Worm (Caenorhabditis elegans): ENCODE results near the gene pir-1.

- TF ChIP-seq pqm-1 (tag; optimal IDR thresholded peaks at IDR 0.05) (no peak), nhr-23 (tag; optimal IDR thresholded peaks at IDR 0.05) (no peak), pha-4 (tag; optimal IDR thresholded peaks at IDR 0.05) (no peak), nfya-1 (tag; optimal IDR thresholded peaks at IDR 0.05; ENCODE audit: insufficient read depth) (no peak), nhr-28 (tag; optimal IDR thresholded peaks at IDR 0.05) (no peak), nhr-25 (tag; optimal IDR thresholded peaks at IDR 0.05) (no peak), unc-62 (GFP tag; optimal IDR thresholded peaks at IDR 0.05) (no peak), ceh-82 (tag; optimal IDR thresholded peaks at IDR 0.05) (no peak), nhr-237 (tag; optimal IDR thresholded peaks at IDR 0.05) (no peak)
Measured at ce11 chrII:9135878-9136277, 41.2 kb upstream of the pir-1 start, which contains the start of gene nlp-78.

All from whole organism, L3 larva.